Worm (Caenorhabditis elegans) whole organism, late embryonic: ENCODE results near the gene dpy-31.

Experiments used
- C08G9.2 ChIP-seq: sonication (generic microtip); optimal IDR thresholded peaks from 2 replicates; lab custom pipeline; 2016; ENCODE audit warnings: mild to moderate bottlenecking, missing genetic modification characterization, moderate library complexity, missing compliant biosample characterization
- C38D4.7 ChIP-seq: fragments of 200-800 bp; sonication (Bioruptor generic); optimal IDR thresholded peaks from 2 replicates; lab custom pipeline; 2018; ENCODE audit warnings: mild to moderate bottlenecking, missing genetic modification characterization, moderate library complexity, missing compliant biosample characterization
- F13H6.1 ChIP-seq: sonication (generic microtip); optimal IDR thresholded peaks from 2 replicates; lab custom pipeline; 2016; ENCODE audit warnings: missing genetic modification characterization, missing compliant biosample characterization
- T23F11.4 ChIP-seq: fragments of 200-800 bp; sonication (Bioruptor generic); optimal IDR thresholded peaks from 2 replicates; lab custom pipeline; 2018; ENCODE audit warnings: mild to moderate bottlenecking, missing genetic modification characterization, missing compliant biosample characterization
- Y22D7AL.16 ChIP-seq: sonication (generic microtip); optimal IDR thresholded peaks from 2 replicates; lab custom pipeline; 2016; ENCODE audit warnings: missing genetic modification characterization, missing compliant biosample characterization
- ahr-1 ChIP-seq: sonication (generic microtip); optimal IDR thresholded peaks from 2 replicates; lab custom pipeline; 2016; ENCODE audit warnings: missing genetic modification characterization, missing compliant biosample characterization
- ama-1 ChIP-seq: fragments of 150-350 bp; optimal IDR thresholded peaks from 2 replicates; lab custom pipeline; 2014
- ceh-18 ChIP-seq: sonication (generic microtip); optimal IDR thresholded peaks from 2 replicates; lab custom pipeline; 2016; ENCODE audit warnings: missing genetic modification characterization, missing compliant biosample characterization
- ceh-19 ChIP-seq: fragments of 200-800 bp; sonication (Bioruptor generic); optimal IDR thresholded peaks from 2 replicates; lab custom pipeline; 2018; ENCODE audit warnings: mild to moderate bottlenecking, missing genetic modification characterization, missing compliant biosample characterization
- ceh-2 ChIP-seq: sonication (generic microtip); optimal IDR thresholded peaks from 2 replicates; lab custom pipeline; 2016; ENCODE audit warnings: missing genotype, missing genetic modification characterization, missing compliant biosample characterization
- ceh-24 ChIP-seq: sonication (generic microtip); optimal IDR thresholded peaks from 2 replicates; lab custom pipeline; 2016; ENCODE audit warnings: mild to moderate bottlenecking, missing genetic modification characterization, missing compliant biosample characterization
- ceh-34 ChIP-seq: sonication (generic microtip); optimal IDR thresholded peaks from 2 replicates; lab custom pipeline; 2016; ENCODE audit warnings: mild to moderate bottlenecking, missing genetic modification characterization, missing compliant biosample characterization
- ceh-48 ChIP-seq: sonication (generic microtip); optimal IDR thresholded peaks from 2 replicates; lab custom pipeline; 2016; ENCODE audit warnings: missing genetic modification characterization, inconsistent platforms, missing compliant biosample characterization
- ceh-9 ChIP-seq: sonication (generic microtip); optimal IDR thresholded peaks from 2 replicates; lab custom pipeline; 2016; ENCODE audit warnings: mild to moderate bottlenecking, missing genetic modification characterization, inconsistent platforms, missing compliant biosample characterization
- che-1 ChIP-seq: sonication (generic microtip); optimal IDR thresholded peaks from 2 replicates; lab custom pipeline; 2016; ENCODE audit warnings: mild to moderate bottlenecking, missing genetic modification characterization, missing compliant biosample characterization
- dmd-4 ChIP-seq: sonication (generic microtip); optimal IDR thresholded peaks from 2 replicates; lab custom pipeline; 2016; ENCODE audit warnings: borderline replicate concordance, missing genetic modification characterization, missing compliant biosample characterization
- dve-1 ChIP-seq: sonication (generic microtip); optimal IDR thresholded peaks from 2 replicates; lab custom pipeline; 2017; ENCODE audit warnings: antibody characterized with exemption, mild to moderate bottlenecking, missing genetic modification characterization, missing compliant biosample characterization
- elt-2 ChIP-seq: sonication (generic microtip); optimal IDR thresholded peaks from 2 replicates; lab custom pipeline; 2016; ENCODE audit warnings: missing genetic modification reagents, missing genetic modification characterization, missing compliant biosample characterization
- elt-4 ChIP-seq: sonication (generic microtip); optimal IDR thresholded peaks from 2 replicates; lab custom pipeline; 2016; ENCODE audit warnings: missing genetic modification characterization, missing compliant biosample characterization
- eyg-1 ChIP-seq: sonication (generic microtip); optimal IDR thresholded peaks from 2 replicates; lab custom pipeline; 2016; ENCODE audit warnings: missing genotype, missing genetic modification characterization, missing compliant biosample characterization
- fkh-6 ChIP-seq: sonication (generic microtip); optimal IDR thresholded peaks from 2 replicates; lab custom pipeline; 2016; ENCODE audit warnings: missing genetic modification characterization, missing compliant biosample characterization
- gmeb-2 ChIP-seq: sonication (generic microtip); optimal IDR thresholded peaks from 2 replicates; lab custom pipeline; 2016; ENCODE audit warnings: missing genetic modification characterization, inconsistent platforms, missing compliant biosample characterization
- hlh-13 ChIP-seq: fragments of 200-800 bp; sonication (Bioruptor generic); optimal IDR thresholded peaks from 2 replicates; lab custom pipeline; 2018; ENCODE audit warnings: mild to moderate bottlenecking, missing genetic modification characterization, missing compliant biosample characterization
- hlh-15 ChIP-seq: sonication (generic microtip); optimal IDR thresholded peaks from 2 replicates; lab custom pipeline; 2016; ENCODE audit warnings: missing genetic modification characterization, missing compliant biosample characterization
- hlh-30 ChIP-seq: sonication (generic microtip); optimal IDR thresholded peaks from 2 replicates; lab custom pipeline; 2017; ENCODE audit warnings: antibody characterized with exemption, missing genetic modification characterization, missing compliant biosample characterization; ENCODE audit not compliant: insufficient read depth
- hlh-6 ChIP-seq: sonication (generic microtip); optimal IDR thresholded peaks from 2 replicates; lab custom pipeline; 2016; ENCODE audit warnings: missing genotype, missing genetic modification characterization, missing compliant biosample characterization
- lin-11 ChIP-seq: fragments of 200-800 bp; sonication (Bioruptor generic); optimal IDR thresholded peaks from 2 replicates; lab custom pipeline; 2018; ENCODE audit warnings: mild to moderate bottlenecking, missing genetic modification characterization, missing compliant biosample characterization
- nfya-1 ChIP-seq: sonication (generic microtip); optimal IDR thresholded peaks from 2 replicates; lab custom pipeline; 2017; ENCODE audit warnings: missing genetic modification characterization, mild to moderate bottlenecking, missing compliant biosample characterization, antibody characterized with exemption, moderate library complexity
- nhr-232 ChIP-seq: sonication (generic microtip); optimal IDR thresholded peaks from 2 replicates; lab custom pipeline; 2016; ENCODE audit warnings: missing genetic modification characterization, missing compliant biosample characterization
- npax-4 ChIP-seq: sonication (generic microtip); optimal IDR thresholded peaks from 2 replicates; lab custom pipeline; 2016; ENCODE audit warnings: missing genetic modification characterization, missing compliant biosample characterization
- odd-2 ChIP-seq: sonication (generic microtip); optimal IDR thresholded peaks from 2 replicates; lab custom pipeline; 2017; ENCODE audit warnings: antibody characterized with exemption, mild to moderate bottlenecking, missing genetic modification characterization, missing compliant biosample characterization
- pag-3 ChIP-seq: sonication (generic microtip); optimal IDR thresholded peaks from 2 replicates; lab custom pipeline; 2016; ENCODE audit warnings: missing compliant biosample characterization, missing genetic modification characterization, borderline replicate concordance
- pat-9 ChIP-seq: fragments of 200-800 bp; sonication (Bioruptor generic); optimal IDR thresholded peaks from 2 replicates; lab custom pipeline; 2018; ENCODE audit warnings: mild to moderate bottlenecking, missing genetic modification characterization, moderate library complexity, missing compliant biosample characterization
- pax-1 ChIP-seq: fragments of 150-350 bp; optimal IDR thresholded peaks from 2 replicates; lab custom pipeline; 2014; ENCODE audit warnings: missing biosample characterization, missing genetic modification characterization
- pha-2 ChIP-seq: sonication (generic microtip); optimal IDR thresholded peaks from 2 replicates; lab custom pipeline; 2017; ENCODE audit warnings: mild to moderate bottlenecking, missing genetic modification characterization, missing compliant biosample characterization
- pha-4 ChIP-seq: fragments of 150-350 bp; optimal IDR thresholded peaks from 2 replicates; lab custom pipeline; 2018; ENCODE audit warnings: missing biosample characterization, missing genetic modification reagents, missing genetic modification characterization
- pqm-1 ChIP-seq: sonication (generic microtip); optimal IDR thresholded peaks from 2 replicates; lab custom pipeline; 2016; ENCODE audit warnings: missing genetic modification characterization, missing compliant biosample characterization
- pros-1 ChIP-seq: fragments of 150-350 bp; optimal IDR thresholded peaks from 2 replicates; lab custom pipeline; 2014; ENCODE audit warnings: missing biosample characterization, missing genetic modification reagents, missing genetic modification characterization
- ref-2 ChIP-seq: sonication (generic microtip); optimal IDR thresholded peaks from 2 replicates; lab custom pipeline; 2016; ENCODE audit warnings: missing genetic modification characterization, missing compliant biosample characterization
- sdc-2 ChIP-seq: sonication (generic microtip); optimal IDR thresholded peaks from 2 replicates; lab custom pipeline; 2016; ENCODE audit warnings: missing genotype, missing genetic modification characterization, missing compliant biosample characterization
- sox-2 ChIP-seq: fragments of 200-800 bp; sonication (Bioruptor generic); IDR thresholded peaks from 2 replicates; pipeline ENCODE4 v1.3.6; 2022; ENCODE audit warnings: missing genetic modification reagents, missing genetic modification characterization, missing compliant biosample characterization
- tbx-2 ChIP-seq: sonication (generic microtip); optimal IDR thresholded peaks from 2 replicates; lab custom pipeline; 2016; ENCODE audit warnings: missing genetic modification characterization, missing compliant biosample characterization
- tbx-7 ChIP-seq: sonication (generic microtip); optimal IDR thresholded peaks from 2 replicates; lab custom pipeline; 2016; ENCODE audit warnings: missing genotype, missing genetic modification characterization, missing compliant biosample characterization
- unc-86 ChIP-seq: sonication (generic microtip); optimal IDR thresholded peaks from 2 replicates; lab custom pipeline; 2016; ENCODE audit warnings: missing genetic modification characterization, missing compliant biosample characterization
- ztf-16 ChIP-seq: sonication (generic microtip); optimal IDR thresholded peaks from 2 replicates; lab custom pipeline; 2017; ENCODE audit warnings: missing genetic modification characterization, missing compliant biosample characterization

The dpy-31 gene

DNA sequence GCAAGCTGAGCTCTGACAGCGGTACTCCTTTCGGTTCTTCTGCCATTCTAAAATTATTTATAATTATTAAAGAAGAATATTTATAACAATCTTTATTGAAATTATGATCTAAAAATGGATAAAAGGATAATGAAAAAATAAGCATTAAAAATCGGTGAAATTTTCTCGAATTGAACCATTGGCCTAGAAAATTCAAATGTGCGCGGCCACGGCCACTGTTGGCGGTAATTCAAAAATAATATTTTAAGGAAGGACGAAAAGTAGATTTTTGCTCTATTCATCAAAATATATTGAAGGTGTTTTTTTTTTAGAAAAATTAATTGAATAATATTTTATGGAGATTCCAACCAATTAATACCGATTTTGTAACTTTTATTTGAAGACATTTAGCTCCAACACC lies 3.2 kb upstream of the dpy-31 start, which contains the start of gene pfd-5 (continued):
- TF ChIP-seq pros-1 (no peak), lin-11 (tag; lab: Kevin White, UChicago) (no peak), nhr-232 (tag; lab: Kevin White, UChicago) (no peak), ama-1 (lab: Kevin White, UChicago) (no peak), hlh-15 (tag; lab: Kevin White, UChicago) (peak; percentile 11), pax-1 (tag; lab: Kevin White, UChicago) (no peak), hlh-30 (tag; lab: Kevin White, UChicago) (no peak), fkh-6 (tag; lab: Kevin White, UChicago) (peak; percentile 47), C08G9.2 (peak; percentile 92), ceh-2 (tag; lab: Kevin White, UChicago) (peak; percentile 95), T23F11.4 (GFP tag; lab: Kevin White, UChicago) (no peak), C38D4.7 (GFP tag; lab: Kevin White, UChicago) (no peak), che-1 (peak; percentile 5), tbx-2 (peak; percentile 87), hlh-6 (tag; lab: Kevin White, UChicago) (peak; percentile 9), pha-2 (peak; percentile 34)

DNA sequence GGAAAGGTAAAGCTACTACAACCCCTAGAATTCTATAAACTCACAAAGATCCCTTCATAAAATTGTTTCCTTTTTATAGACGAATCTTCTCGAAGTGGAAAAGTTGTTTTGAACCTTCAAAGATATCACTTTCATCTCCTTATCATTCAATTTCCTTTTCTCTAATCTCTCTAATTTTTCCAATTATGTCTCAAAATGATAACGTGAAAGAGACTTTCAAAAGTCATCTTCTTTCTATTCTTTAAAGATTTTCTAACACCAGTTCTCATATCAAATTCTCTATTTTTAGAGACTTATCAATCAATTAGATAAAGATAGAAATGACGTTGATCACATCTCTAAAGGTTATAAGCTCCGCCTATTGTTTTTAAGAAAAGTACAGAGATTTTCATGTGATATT lies 2.5 kb upstream of the dpy-31 start:
- TF ChIP-seq nhr-232 (tag; lab: Kevin White, UChicago) (no peak), ceh-34 (tag; lab: Kevin White, UChicago) (no peak), tbx-2 (no peak), ceh-19 (GFP tag; lab: Kevin White, UChicago) (no peak), pat-9 (tag; lab: Kevin White, UChicago) (no peak)

DNA sequence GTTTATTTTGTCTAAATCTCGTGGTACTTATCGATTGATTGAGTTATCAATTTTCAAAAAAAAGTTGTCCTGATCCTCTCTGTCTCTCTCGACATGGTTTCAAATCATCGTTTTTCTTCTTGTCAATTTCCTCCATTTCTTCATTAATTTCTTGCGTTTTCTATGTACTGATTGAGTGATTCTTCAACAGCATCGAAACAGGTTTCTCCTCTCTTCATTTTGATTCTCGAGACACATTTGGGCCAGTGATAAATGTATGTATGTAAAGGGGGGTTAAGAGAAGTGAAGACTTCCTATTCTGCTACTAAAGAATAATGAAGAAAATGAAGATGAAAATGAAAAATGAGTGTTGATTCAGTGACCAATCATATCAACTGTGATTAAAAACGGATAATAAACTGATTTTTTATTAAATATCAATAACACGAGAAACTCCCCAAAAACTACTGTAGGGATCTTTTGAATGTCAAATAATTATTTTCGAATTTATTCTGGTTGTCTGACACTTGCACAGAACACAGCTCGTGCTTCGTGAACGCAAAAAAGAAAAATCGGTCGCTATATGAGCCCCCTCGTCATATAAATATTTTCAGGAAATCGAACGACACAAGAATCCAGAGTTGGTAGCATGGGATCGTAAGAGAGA lies 1.2 kb downstream of the dpy-31 start:
- no peak for TF ChIP-seq dve-1
- TF ChIP-seq nfya-1 (tag; lab: Kevin White, UChicago): no peak
- no peak for TF ChIP-seq npax-4 (tag; lab: Kevin White, UChicago)
- TF ChIP-seq sox-2 (GFP tag; lab: Robert Waterston, UW): no peak
- TF ChIP-seq odd-2 (tag; lab: Kevin White, UChicago): no peak
- TF ChIP-seq unc-86 (tag; lab: Kevin White, UChicago): no peak

DNA sequence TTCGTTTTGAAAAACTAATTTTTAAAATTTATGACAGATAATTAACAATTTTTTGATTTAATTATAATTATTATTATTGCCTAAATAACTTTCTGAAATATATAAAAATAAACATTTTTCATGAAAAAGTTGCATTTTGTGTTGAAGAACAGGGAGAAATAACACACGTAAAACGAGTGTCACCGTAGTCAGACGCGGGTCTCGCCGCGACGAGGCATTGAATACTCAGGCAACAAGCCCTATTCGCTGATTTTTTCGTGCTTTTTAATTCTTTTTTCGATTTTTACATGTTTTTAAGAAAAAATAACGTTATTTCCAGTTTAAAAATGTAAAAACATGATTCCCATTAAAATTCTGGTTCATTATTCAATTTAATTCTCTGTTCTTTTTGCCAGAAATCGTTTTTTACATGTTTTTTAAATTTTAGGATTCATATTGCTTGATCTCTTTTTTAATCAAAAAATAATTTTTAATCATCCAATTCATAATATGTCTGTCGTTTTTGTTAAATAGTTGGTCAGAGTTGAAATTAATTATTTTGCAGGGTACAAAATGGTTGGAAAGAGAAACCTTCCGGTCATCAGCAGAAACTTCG lies 6.0 kb downstream of the dpy-31 start, which contains the start of gene rpl-6:
rpl-6 (plus strand) TSS at position 545 of the 595 bp plus-strand sequence.
- no peak for TF ChIP-seq lin-11 (tag; lab: Kevin White, UChicago)
- peak; percentile 23 for TF ChIP-seq tbx-2
- TF ChIP-seq dmd-4 (tag; lab: Kevin White, UChicago): no peak
- TF ChIP-seq ceh-19 (GFP tag; lab: Kevin White, UChicago): no peak
- no peak for TF ChIP-seq hlh-13 (GFP tag; lab: Kevin White, UChicago)
- TF ChIP-seq ama-1 (lab: Kevin White, UChicago): no peak
- no peak for TF ChIP-seq ceh-9
- no peak for TF ChIP-seq ceh-24 (tag; lab: Kevin White, UChicago)
- TF ChIP-seq ceh-18 (tag; lab: Kevin White, UChicago): no peak
- TF ChIP-seq pqm-1 (tag; lab: Kevin White, UChicago): no peak
- no peak for TF ChIP-seq F13H6.1 (tag; lab: Kevin White, UChicago)
- no peak for TF ChIP-seq unc-86 (tag; lab: Kevin White, UChicago)
- peak; percentile 57 for TF ChIP-seq pax-1 (tag; lab: Kevin White, UChicago)
- TF ChIP-seq elt-4 (tag; lab: Kevin White, UChicago): no peak
- no peak for TF ChIP-seq pag-3 (tag; lab: Kevin White, UChicago)
- TF ChIP-seq Y22D7AL.16: no peak
- TF ChIP-seq dve-1: no peak
- TF ChIP-seq elt-2 (tag; lab: Kevin White, UChicago): peak; percentile 42
- no peak for TF ChIP-seq ztf-16
- no peak for TF ChIP-seq C08G9.2
- TF ChIP-seq ahr-1: no peak
- no peak for TF ChIP-seq eyg-1 (tag; lab: Kevin White, UChicago)
- TF ChIP-seq ceh-48 (tag; lab: Kevin White, UChicago): no peak
- no peak for TF ChIP-seq pros-1
- no peak for TF ChIP-seq ref-2 (tag; lab: Kevin White, UChicago)
- TF ChIP-seq C38D4.7 (GFP tag; lab: Kevin White, UChicago): no peak
- TF ChIP-seq pha-4 (tag; lab: Kevin White, UChicago): no peak
- TF ChIP-seq ceh-34 (tag; lab: Kevin White, UChicago): peak; percentile 1
- no peak for TF ChIP-seq gmeb-2 (tag; lab: Kevin White, UChicago)
- no peak for TF ChIP-seq tbx-7 (tag; lab: Kevin White, UChicago)
- TF ChIP-seq sdc-2 (tag; lab: Kevin White, UChicago): no peak
